Fruit fly (Drosophila melanogaster) S2 (cell line): ENCODE data around the gene tal-3A.

ENCODE experiments used
- CG8478 ChIP-seq: fragments of >200 bp; optimal IDR thresholded peaks from 2 replicates; lab custom pipeline; 2018
- CTCF ChIP-seq, 2 experiments: fragments of >200 bp; optimal IDR thresholded peaks; 2 replicates each; lab custom pipeline; 2018

The tal-3A gene

dm6 chr3R:13812736-13813250, at the start of gene tal-3A, which contains the start of the genes tal-1A, tal-2A and tal-AA:
tal-3A (plus strand) TSS chr3R:13813109.
tal-1A (plus strand) TSS chr3R:13813109.
tal-2A (plus strand) TSS chr3R:13813109.
tal-AA (plus strand) TSS chr3R:13813109.
- TF ChIP-seq CTCF (optimal IDR thresholded peaks at IDR 0.05; lab: Kevin White, UChicago), result no peak
- TF ChIP-seq CG8478, result no peak

dm6 chr3R:13765001-13765400, 47.9 kb upstream of the tal-3A start:
- TF ChIP-seq CTCF (optimal IDR thresholded peaks at IDR 0.05; lab: Kevin White, UChicago) (no peak), CG8478 (no peak)

dm6 chr3R:13765456-13765855, 47.5 kb upstream of the tal-3A start, which contains the start of gene CG9312:
CG9312 (plus strand) TSS chr3R:13765756.
- TF ChIP-seq CG8478, result no peak
- TF ChIP-seq CTCF (optimal IDR thresholded peaks at IDR 0.05; lab: Kevin White, UChicago), result no peak

- TF ChIP-seq CG8478, result no peak
- TF ChIP-seq CTCF (optimal IDR thresholded peaks at IDR 0.05; lab: Kevin White, UChicago), result no peak
Observed at dm6 chr3R:13767239-13767638, 45.7 kb upstream of the tal-3A start, which contains the start of gene Cht5. Cht5 (plus strand) TSS chr3R:13767549.

dm6 chr3R:13771195-13771594, 41.7 kb upstream of the tal-3A start, which contains the start of gene CG9297:
CG9297 (plus strand) TSS chr3R:13771495.
- TF ChIP-seq CTCF (optimal IDR thresholded peaks at IDR 0.05; lab: Kevin White, UChicago), result no peak

dm6 chr3R:13773350-13773749, 39.6 kb upstream of the tal-3A start:
- no peak for TF ChIP-seq CG8478
- no peak for TF ChIP-seq CTCF (optimal IDR thresholded peaks at IDR 0.05; lab: Kevin White, UChicago)

- TF ChIP-seq CTCF (optimal IDR thresholded peaks at IDR 0.05; lab: Kevin White, UChicago) (no peak), CG8478 (no peak)
Observed at dm6 chr3R:13779241-13779683, 33.6 kb upstream of the tal-3A start, which contains the start of the genes CG42375 and CG9288. CG42375 (plus strand) TSS chr3R:13779624. CG9288 (plus strand) TSS chr3R:13779624.

- TF ChIP-seq CG8478 (no peak), CTCF (optimal IDR thresholded peaks at IDR 0.05; lab: Kevin White, UChicago) (no peak)
Observed at dm6 chr3R:13780769-13781168, 32.1 kb upstream of the tal-3A start, which contains the start of gene CG9286. CG9286 (plus strand) TSS chr3R:13780964.

- TF ChIP-seq CG8478, result no peak
- TF ChIP-seq CTCF (optimal IDR thresholded peaks at IDR 0.05; lab: Kevin White, UChicago), result no peak
Observed at dm6 chr3R:13782035-13782434, 30.9 kb upstream of the tal-3A start, which contains the start of gene Dip-B. Dip-B (plus strand) TSS chr3R:13782288.

dm6 chr3R:13782578-13782977, 30.3 kb upstream of the tal-3A start:
- no peak for TF ChIP-seq CG8478
- no peak for TF ChIP-seq CTCF (optimal IDR thresholded peaks at IDR 0.05; lab: Kevin White, UChicago)

- no peak for TF ChIP-seq CG8478
- no peak for TF ChIP-seq CTCF (optimal IDR thresholded peaks at IDR 0.05; lab: Kevin White, UChicago)
Observed at dm6 chr3R:13783397-13783796, 29.5 kb upstream of the tal-3A start.

- TF ChIP-seq CG8478 (no peak), CTCF (optimal IDR thresholded peaks at IDR 0.05; lab: Kevin White, UChicago) (no peak)
Observed at dm6 chr3R:13785895-13786294, 27.0 kb upstream of the tal-3A start.

- TF ChIP-seq CG8478, result no peak
- TF ChIP-seq CTCF (optimal IDR thresholded peaks at IDR 0.05; lab: Kevin White, UChicago), result no peak
Observed at dm6 chr3R:13788224-13788623, 24.7 kb upstream of the tal-3A start.

dm6 chr3R:13788672-13789071, 24.2 kb upstream of the tal-3A start:
- TF ChIP-seq CTCF (optimal IDR thresholded peaks at IDR 0.05; lab: Kevin White, UChicago), result no peak
- TF ChIP-seq CG8478, result no peak

dm6 chr3R:13789617-13790277, 23.2 kb upstream of the tal-3A start:
- TF ChIP-seq CG8478, result no peak

- TF ChIP-seq CG8478 (no peak), CTCF (optimal IDR thresholded peaks at IDR 0.05; lab: Kevin White, UChicago) (no peak)
Observed at dm6 chr3R:13790820-13791219, 22.1 kb upstream of the tal-3A start.
